Worm (Caenorhabditis elegans): ENCODE results near the gene iff-1.

ce11 chrIII:9757414-9757813 is 10.4 kb upstream of the iff-1 start, which contains the start of gene vps-53:
- TF ChIP-seq egl-27 (tag; optimal IDR thresholded peaks at IDR 0.05) (no peak), nhr-237 (tag; optimal IDR thresholded peaks at IDR 0.05) (no peak), attf-4 (tag; optimal IDR thresholded peaks at IDR 0.05) (no peak), ama-1 (optimal IDR thresholded peaks at IDR 0.05) (no peak), zag-1 (tag; optimal IDR thresholded peaks at IDR 0.05) (no peak), lin-39 (tag; optimal IDR thresholded peaks at IDR 0.05) (no peak), duxl-1 (tag; optimal IDR thresholded peaks at IDR 0.05; ENCODE audit: poor library complexity) (no peak)
